Worm (Caenorhabditis elegans) whole organism, L1 larva: ENCODE measurements around the gene grd-7.

ENCODE experiments used
- aly-2 ChIP-seq: fragments of 150-350 bp; optimal IDR thresholded peaks from 2 replicates; lab custom pipeline; 2014; ENCODE audit warnings: missing biosample characterization, missing genetic modification characterization
- egl-27 ChIP-seq, 2 experiments: fragments of 150-350 bp in 1 of 2; sonication (generic microtip); optimal IDR thresholded peaks; 3 replicates each; lab custom pipeline; 2017 to 2018; ENCODE audit warnings: missing biosample characterization in 2 of 2, missing genetic modification characterization in 2 of 2, missing genetic modification reagents in 2 of 2
- elt-3 ChIP-seq, 6 experiments: fragments of 150-350 bp in 1 of 6; sonication (generic microtip); optimal IDR thresholded peaks; 2 replicates each; lab custom pipeline; 2017 to 2018; ENCODE audit warnings: missing biosample characterization in 6 of 6, missing genetic modification characterization in 6 of 6, inconsistent platforms in 1 of 6
- grh-1 ChIP-seq: fragments of 200-800 bp; sonication (Bioruptor generic); IDR thresholded peaks from 2 replicates; pipeline ENCODE4 v1.3.6; 2022; ENCODE audit warnings: missing genetic modification reagents, missing genetic modification characterization, missing compliant biosample characterization
- nhr-28 ChIP-seq: fragments of 150-350 bp; optimal IDR thresholded peaks from 2 replicates; lab custom pipeline; 2014; ENCODE audit warnings: missing biosample characterization, missing genetic modification characterization
- snpc-4 ChIP-seq: fragments of 150-350 bp; optimal IDR thresholded peaks from 2 replicates; lab custom pipeline; 2014; ENCODE audit warnings: missing biosample characterization, missing genetic modification characterization
- snu-23 ChIP-seq: sonication (generic microtip); optimal IDR thresholded peaks from 2 replicates; lab custom pipeline; 2016; ENCODE audit warnings: missing genetic modification characterization, missing compliant biosample characterization
- sptf-1 ChIP-seq: fragments of 150-350 bp; optimal IDR thresholded peaks from 2 replicates; lab custom pipeline; 2014; ENCODE audit warnings: missing biosample characterization, missing genetic modification characterization
- tlp-1 ChIP-seq: fragments of 150-350 bp; optimal IDR thresholded peaks from 2 replicates; lab custom pipeline; 2014; ENCODE audit warnings: missing biosample characterization, missing genetic modification characterization
- vab-15 ChIP-seq: sonication (generic microtip); optimal IDR thresholded peaks from 2 replicates; lab custom pipeline; 2017; ENCODE audit warnings: missing genotype, mild to moderate bottlenecking, missing genetic modification characterization, missing compliant biosample characterization
- zag-1 ChIP-seq: fragments of 150-350 bp; optimal IDR thresholded peaks from 2 replicates; lab custom pipeline; 2014; ENCODE audit warnings: missing biosample characterization, missing genetic modification characterization

DNA sequence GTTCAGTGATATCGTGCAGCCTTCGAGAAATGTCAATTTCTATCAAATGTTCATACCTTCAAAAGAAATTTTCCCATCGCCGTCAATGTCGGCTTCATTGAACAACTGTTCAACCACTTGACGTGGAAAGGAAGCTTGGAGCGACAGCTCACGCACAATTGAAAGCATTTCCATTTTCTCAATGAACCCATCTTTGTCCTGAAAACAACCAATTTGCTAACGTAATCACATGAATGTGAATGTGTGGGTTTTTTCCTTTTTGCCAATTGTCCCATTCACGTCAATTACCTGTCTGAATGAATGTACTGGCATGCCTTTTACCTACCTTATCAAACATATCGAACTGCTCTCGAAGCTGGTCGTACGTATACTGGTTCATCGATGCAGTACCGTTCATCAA, 27.0 kb upstream of the grd-7 start:
- no peak for TF ChIP-seq elt-3 (tag; optimal IDR thresholded peaks at IDR 0.05; lab: Kevin White, UChicago)
- TF ChIP-seq sptf-1 (tag; lab: Kevin White, UChicago): no peak
- TF ChIP-seq snpc-4 (tag; lab: Kevin White, UChicago): no peak
- TF ChIP-seq aly-2: no peak
- no peak for TF ChIP-seq grh-1 (GFP tag; lab: Robert Waterston, UW)
- TF ChIP-seq egl-27 (tag; optimal IDR thresholded peaks at IDR 0.05; lab: Kevin White, UChicago): no peak
- TF ChIP-seq nhr-28 (tag; lab: Kevin White, UChicago): no peak
- no peak for TF ChIP-seq snu-23 (GFP tag; lab: Kevin White, UChicago)
- no peak for TF ChIP-seq tlp-1 (tag; lab: Kevin White, UChicago)
- no peak for TF ChIP-seq zag-1
- TF ChIP-seq vab-15: no peak
